Worm (Caenorhabditis elegans): ENCODE results near the gene ooc-5.

ooc-5 gene

DNA sequence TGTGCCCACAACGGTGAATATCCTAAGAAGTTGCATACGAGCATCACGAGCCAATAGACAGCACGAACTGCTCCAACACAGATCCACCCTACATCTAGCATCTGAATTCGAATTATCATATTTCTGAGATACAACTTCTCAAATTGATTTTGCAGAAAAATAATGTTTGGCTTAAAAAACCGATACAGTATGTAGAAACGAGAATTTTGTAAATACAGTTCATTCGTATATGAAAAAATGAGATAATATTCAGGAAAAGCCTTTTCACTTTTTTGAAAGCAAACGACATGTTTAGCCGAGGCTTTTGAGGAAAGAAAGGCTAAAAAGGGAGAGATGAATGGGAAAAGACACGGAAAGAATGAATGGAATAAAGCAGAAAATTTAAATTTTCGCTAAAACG, 48.3 kb downstream of the ooc-5 start, which contains the start of gene F37B12.3:
F37B12.3 (minus strand) TSS at position 101 of the 400 bp plus-strand sequence.
- TF ChIP-seq nhr-41 (GFP tag; IDR thresholded peaks at IDR 0.05) (no peak), snpc-4 (tag; optimal IDR thresholded peaks at IDR 0.05) (no peak), pqm-1 (tag; optimal IDR thresholded peaks at IDR 0.05) (no peak), F49E8.2 (tag; optimal IDR thresholded peaks at IDR 0.05; ENCODE audit: borderline replicate concordance) (no peak)

ce11 chrII:9042059-9042458, 49.1 kb downstream of the ooc-5 start:
- TF ChIP-seq lin-38 (GFP tag; IDR thresholded peaks at IDR 0.05) (no peak), zfp-2 (tag; optimal IDR thresholded peaks at IDR 0.05) (no peak), pqm-1 (tag; optimal IDR thresholded peaks at IDR 0.05) (peak; percentile 67), nhr-77 (tag; optimal IDR thresholded peaks at IDR 0.05) (peak; percentile 10), nhr-28 (tag; optimal IDR thresholded peaks at IDR 0.05) (peak; percentile 0), F26F4.8 (GFP tag; conservative IDR thresholded peaks at IDR 0.05) (no peak), lsy-2 (tag; optimal IDR thresholded peaks at IDR 0.05) (no peak), aha-1 (tag) (no peak), lin-15B (tag; optimal IDR thresholded peaks at IDR 0.05) (no peak)
